Fruit fly (Drosophila melanogaster) whole organism, embryonic: ENCODE measurements around the gene CG14883.
A peak's percentile ranks its signal among the peaks of the same experiment; 100 is the strongest.

ENCODE experiments used
- Adf1 ChIP-seq: fragments of 200-800 bp; sonication (Bioruptor generic); IDR thresholded peaks from 2 replicates; pipeline ENCODE4 v1.3.6; 2022; ENCODE audit warnings: missing biosample characterization, missing genetic modification characterization
- Bgb ChIP-seq: fragments of 200-800 bp; sonication (Bioruptor generic); IDR thresholded peaks from 2 replicates; pipeline ENCODE4 v1.3.6; 2022; ENCODE audit warnings: missing biosample characterization, missing genetic modification characterization; ENCODE audit not compliant: partially characterized antibody
- CG10267 ChIP-seq: fragments of 200-800 bp; sonication (Bioruptor generic); optimal IDR thresholded peaks from 2 replicates; lab custom pipeline; 2018; ENCODE audit warnings: missing biosample characterization, mild to moderate bottlenecking, missing genetic modification characterization, moderate library complexity
- CG10431 ChIP-seq: fragments of 200-800 bp; sonication (Bioruptor generic); optimal IDR thresholded peaks from 3 replicates; lab custom pipeline; 2018; ENCODE audit warnings: missing biosample characterization, mild to moderate bottlenecking, missing genetic modification characterization
- CG12659 ChIP-seq: fragments of 200-800 bp; sonication (Bioruptor generic); optimal IDR thresholded peaks from 3 replicates; lab custom pipeline; 2017; ENCODE audit warnings: mild to moderate bottlenecking, missing biosample characterization, missing genetic modification reagents, missing genetic modification characterization
- CG12942 ChIP-seq: fragments of 200-800 bp; sonication (Bioruptor generic); optimal IDR thresholded peaks from 3 replicates; lab custom pipeline; 2016; ENCODE audit warnings: missing biosample characterization, missing genetic modification characterization
- CG14710 ChIP-seq: fragments of 200-800 bp; sonication (Bioruptor generic); optimal IDR thresholded peaks from 3 replicates; lab custom pipeline; 2019; ENCODE audit warnings: missing biosample characterization, mild to moderate bottlenecking, missing genetic modification characterization, moderate library complexity
- CG16813 ChIP-seq: fragments of 200-800 bp; sonication (Bioruptor generic); IDR thresholded peaks from 3 replicates; pipeline ENCODE4 v1.3.6; 2022; ENCODE audit warnings: missing biosample characterization, missing genetic modification characterization; ENCODE audit not compliant: partially characterized antibody
- CG16863 ChIP-seq: fragments of 200-800 bp; sonication (Bioruptor generic); optimal IDR thresholded peaks from 3 replicates; lab custom pipeline; 2016; ENCODE audit warnings: missing biosample characterization, missing genetic modification characterization
- CG17186 ChIP-seq: fragments of 200-800 bp; sonication (Bioruptor generic); optimal IDR thresholded peaks from 3 replicates; lab custom pipeline; 2017; ENCODE audit warnings: missing biosample characterization, missing genetic modification reagents, missing genetic modification characterization
- CG2712 ChIP-seq: fragments of 200-800 bp; optimal IDR thresholded peaks from 3 replicates; lab custom pipeline; 2019; ENCODE audit warnings: missing biosample characterization, mild to moderate bottlenecking, missing genetic modification characterization, moderate library complexity
- CG31388 ChIP-seq: fragments of 200-800 bp; sonication (Bioruptor generic); optimal IDR thresholded peaks from 2 replicates; lab custom pipeline; 2016; ENCODE audit warnings: missing biosample characterization, missing genetic modification characterization
- CG31441 ChIP-seq: fragments of 200-800 bp; sonication (Bioruptor generic); IDR thresholded peaks from 2 replicates; pipeline ENCODE4 v1.3.6; 2022; ENCODE audit warnings: missing biosample characterization, missing genetic modification characterization
- CG4424 ChIP-seq: fragments of 200-800 bp; sonication (Bioruptor generic); optimal IDR thresholded peaks from 3 replicates; lab custom pipeline; 2016; ENCODE audit warnings: missing biosample characterization, missing genetic modification characterization
- CG4617 ChIP-seq: fragments of 200-800 bp; sonication (Bioruptor generic); optimal IDR thresholded peaks from 3 replicates; lab custom pipeline; 2016; ENCODE audit warnings: missing biosample characterization, missing genetic modification characterization, borderline replicate concordance
- CG6272 ChIP-seq: fragments of 200-800 bp; sonication (Bioruptor generic); IDR thresholded peaks from 2 replicates; pipeline ENCODE4 v1.3.6; 2022; ENCODE audit warnings: missing biosample characterization, missing genetic modification characterization
- CG6791 ChIP-seq: fragments of 200-800 bp; sonication (Bioruptor generic); IDR thresholded peaks from 3 replicates; pipeline ENCODE4 v1.3.6; 2022; ENCODE audit warnings: missing biosample characterization, missing genetic modification characterization; ENCODE audit not compliant: partially characterized antibody
- CG7987 ChIP-seq: fragments of 200-800 bp; sonication (Bioruptor generic); optimal IDR thresholded peaks from 2 replicates; lab custom pipeline; 2018; ENCODE audit warnings: missing biosample characterization, mild to moderate bottlenecking, missing genetic modification characterization, moderate library complexity
- CG8924 ChIP-seq: fragments of 200-800 bp; optimal IDR thresholded peaks from 3 replicates; lab custom pipeline; 2019; ENCODE audit warnings: missing biosample characterization, mild to moderate bottlenecking, missing genetic modification characterization, moderate library complexity
- CHES-1-like ChIP-seq: fragments of 200-800 bp; sonication (Bioruptor generic); optimal IDR thresholded peaks from 2 replicates; lab custom pipeline; 2016; ENCODE audit warnings: missing biosample characterization, missing genetic modification characterization
- Dbx ChIP-seq: fragments of 200-800 bp; sonication (Bioruptor generic); IDR thresholded peaks from 3 replicates; pipeline ENCODE4 v1.3.6; 2022; ENCODE audit warnings: missing biosample characterization, missing genetic modification characterization
- E2f2 ChIP-seq: fragments of 200-800 bp; sonication (Bioruptor generic); IDR thresholded peaks from 2 replicates; pipeline ENCODE4 v1.3.6; 2022; ENCODE audit warnings: missing biosample characterization, missing genetic modification characterization
- Ets65A ChIP-seq: fragments of 200-800 bp; sonication (Bioruptor generic); peaks from one replicate; lab custom pipeline; 2016; ENCODE audit warnings: missing biosample characterization, missing genetic modification characterization
- Ets97D ChIP-seq: fragments of 200-800 bp; sonication (Bioruptor generic); optimal IDR thresholded peaks from 3 replicates; lab custom pipeline; 2016; ENCODE audit warnings: missing biosample characterization, missing genetic modification characterization
- Fer1 ChIP-seq: fragments of 200-800 bp; sonication (Bioruptor generic); optimal IDR thresholded peaks from 2 replicates; lab custom pipeline; 2017; ENCODE audit warnings: missing biosample characterization, mild to moderate bottlenecking, missing genetic modification characterization
- Gug ChIP-seq: fragments of 200-800 bp; sonication (Bioruptor generic); IDR thresholded peaks from 4 replicates; pipeline ENCODE4 v1.3.6; 2022; ENCODE audit warnings: missing biosample characterization, missing genetic modification characterization
- H15 ChIP-seq: fragments of 200-800 bp; sonication (Bioruptor generic); IDR thresholded peaks from 3 replicates; pipeline ENCODE4 v1.3.6; 2022; ENCODE audit warnings: missing biosample characterization, missing genetic modification characterization
- HLH4C ChIP-seq: fragments of 200-800 bp; sonication (Bioruptor generic); IDR thresholded peaks from 3 replicates; pipeline ENCODE4 v1.3.6; 2022; ENCODE audit warnings: missing biosample characterization, missing genetic modification characterization; ENCODE audit not compliant: partially characterized antibody
- Myb ChIP-seq: fragments of 200-800 bp; sonication (Bioruptor generic); optimal IDR thresholded peaks from 2 replicates; lab custom pipeline; 2016; ENCODE audit warnings: missing biosample characterization, missing genetic modification characterization
- NC2β ChIP-seq: fragments of 200-800 bp; sonication (Bioruptor generic); optimal IDR thresholded peaks from 2 replicates; lab custom pipeline; 2016; ENCODE audit warnings: missing biosample characterization, missing genetic modification characterization
- Nf-YC ChIP-seq: fragments of 200-800 bp; optimal IDR thresholded peaks from 3 replicates; lab custom pipeline; 2019; ENCODE audit warnings: missing biosample characterization, mild to moderate bottlenecking, missing genetic modification characterization, moderate library complexity
- Opbp ChIP-seq: fragments of 200-800 bp; sonication (Bioruptor generic); IDR thresholded peaks from 3 replicates; pipeline ENCODE4 v1.3.6; 2022; ENCODE audit warnings: missing biosample characterization, missing genetic modification characterization; ENCODE audit not compliant: partially characterized antibody
- Sry-β ChIP-seq: fragments of 200-800 bp; sonication (Bioruptor generic); optimal IDR thresholded peaks from 2 replicates; lab custom pipeline; 2018; ENCODE audit warnings: missing biosample characterization, mild to moderate bottlenecking, missing genetic modification characterization, moderate library complexity
- Stat92E ChIP-seq, 3 experiments: fragments of >200 bp in 2 of 3; fragments of 200-800 bp in 1 of 3; sonication (Bioruptor generic) in 1 of 3; optimal IDR thresholded peaks; 2 replicates each; lab custom pipeline; 2017 to 2019; ENCODE audit warnings: missing biosample characterization in 3 of 3, missing genetic modification characterization in 3 of 3, mild to moderate bottlenecking in 1 of 3, moderate library complexity in 1 of 3
- YL-1 ChIP-seq: fragments of 200-800 bp; sonication (Bioruptor generic); optimal IDR thresholded peaks from 3 replicates; lab custom pipeline; 2017; ENCODE audit warnings: missing biosample characterization, mild to moderate bottlenecking, missing genetic modification characterization
- bbx ChIP-seq: fragments of 200-800 bp; sonication (Bioruptor generic); IDR thresholded peaks from 2 replicates; pipeline ENCODE4 v1.3.6; 2022; ENCODE audit warnings: missing biosample characterization, missing genetic modification characterization; ENCODE audit not compliant: partially characterized antibody
- cad ChIP-seq: fragments of >200 bp; optimal IDR thresholded peaks from 2 replicates; lab custom pipeline; 2017; ENCODE audit warnings: missing biosample characterization, missing genetic modification characterization
- chm ChIP-seq: fragments of 200-800 bp; sonication (Bioruptor generic); IDR thresholded peaks from 2 replicates; pipeline ENCODE4 v1.3.6; 2022; ENCODE audit warnings: missing biosample characterization, missing genetic modification characterization
- crp ChIP-seq, 2 experiments: fragments of 200-800 bp; sonication (Bioruptor generic); optimal IDR thresholded peaks; 2 replicates in 1 of 2; 3 replicates in 1 of 2; lab custom pipeline; 2017; ENCODE audit warnings: missing biosample characterization in 2 of 2, missing genetic modification characterization in 2 of 2, mild to moderate bottlenecking in 1 of 2, moderate library complexity in 1 of 2
- dimm ChIP-seq: fragments of 200-800 bp; sonication (Bioruptor generic); IDR thresholded peaks from 2 replicates; pipeline ENCODE4 v1.3.6; 2022; ENCODE audit warnings: missing biosample characterization, missing genetic modification characterization
- dm ChIP-seq: fragments of 200-800 bp; sonication (Bioruptor generic); optimal IDR thresholded peaks from 3 replicates; lab custom pipeline; 2016; ENCODE audit warnings: missing biosample characterization, missing genetic modification characterization
- fu2 ChIP-seq: fragments of 200-800 bp; sonication (Bioruptor generic); optimal IDR thresholded peaks from 2 replicates; lab custom pipeline; 2016; ENCODE audit warnings: missing biosample characterization, missing genetic modification characterization
- kah ChIP-seq: fragments of 200-800 bp; sonication (Bioruptor generic); optimal IDR thresholded peaks from 2 replicates; lab custom pipeline; 2018; ENCODE audit warnings: missing biosample characterization, mild to moderate bottlenecking, missing genetic modification characterization
- lbe ChIP-seq: fragments of 200-800 bp; sonication (Bioruptor generic); optimal IDR thresholded peaks from 2 replicates; lab custom pipeline; 2016; ENCODE audit warnings: missing biosample characterization, mild to moderate bottlenecking, missing genetic modification characterization
- lilli ChIP-seq: fragments of 200-800 bp; sonication (Bioruptor generic); optimal IDR thresholded peaks from 3 replicates; lab custom pipeline; 2016; ENCODE audit warnings: missing biosample characterization, missing genetic modification characterization
- mam ChIP-seq: fragments of 200-800 bp; sonication (Bioruptor generic); optimal IDR thresholded peaks from 3 replicates; lab custom pipeline; 2016; ENCODE audit warnings: missing biosample characterization, missing genetic modification characterization
- pzg ChIP-seq: fragments of 200-800 bp; sonication (Bioruptor generic); optimal IDR thresholded peaks from 3 replicates; lab custom pipeline; 2018; ENCODE audit warnings: missing biosample characterization, mild to moderate bottlenecking, missing genetic modification characterization, moderate library complexity
- shn ChIP-seq: fragments of 200-800 bp; sonication (Bioruptor generic); optimal IDR thresholded peaks from 3 replicates; lab custom pipeline; 2016; ENCODE audit warnings: missing biosample characterization, missing genetic modification characterization
- tgo ChIP-seq: fragments of 200-800 bp; sonication (Bioruptor generic); IDR thresholded peaks from 3 replicates; pipeline ENCODE4 v1.3.6; 2022; ENCODE audit warnings: missing biosample characterization, missing genetic modification characterization

Gene CG14883

DNA sequence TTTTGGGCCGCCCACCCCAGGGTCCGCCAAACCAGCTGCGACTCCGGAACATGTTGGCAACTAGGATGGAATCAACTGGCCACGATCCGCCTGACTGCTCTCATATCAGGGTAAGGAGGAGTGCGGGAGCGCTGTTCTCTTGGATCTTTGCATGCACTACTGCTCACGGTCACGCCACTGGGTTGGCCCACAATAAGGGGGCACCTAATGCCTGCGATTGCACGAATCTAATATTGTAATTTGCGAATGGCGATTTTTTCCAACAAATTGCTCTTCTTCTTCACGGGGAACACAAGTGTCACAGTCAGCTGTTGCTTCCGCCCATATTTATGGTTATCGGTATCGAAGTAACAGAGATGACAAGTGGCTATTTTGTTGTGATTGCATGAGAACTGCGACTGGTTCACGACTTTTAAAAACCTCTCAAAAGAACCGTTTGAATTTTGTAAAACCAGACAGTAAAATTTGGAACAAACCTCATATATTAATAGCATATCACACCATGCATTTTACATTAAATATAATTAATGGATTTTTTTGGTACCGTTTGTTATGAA lies 14.4 kb upstream of the CG14883 start, which contains the start of gene ema (continued):
- peak; percentile 54 to 95 for TF ChIP-seq crp (GFP tag; optimal IDR thresholded peaks at IDR 0.05; lab: Kevin White, UChicago)
- peak; percentile 80 for TF ChIP-seq YL-1 (GFP tag; lab: Kevin White, UChicago)
- TF ChIP-seq lilli (GFP tag; lab: Kevin White, UChicago): peak; percentile 61
- peak; percentile 58 for TF ChIP-seq CG4617 (GFP tag; lab: Kevin White, UChicago)
- TF ChIP-seq Dbx (GFP tag; lab: Robert Waterston, UW): 0 out of 3 replicates have a peak, but pooled peaks have one; percentile 38
- TF ChIP-seq Fer1 (GFP tag; lab: Kevin White, UChicago): peak; percentile 47
- no peak for TF ChIP-seq CG17186 (GFP tag; lab: Kevin White, UChicago)
- TF ChIP-seq CG12942 (GFP tag; lab: Kevin White, UChicago): peak; percentile 3
- TF ChIP-seq CG6791 (GFP tag; lab: Robert Waterston, UW): 0 out of 3 replicates have a peak, but pooled peaks have one; percentile 7
- TF ChIP-seq HLH4C (GFP tag; lab: Robert Waterston, UW): peak; percentile 51; the same call in 1 of the 3 replicates
- peak; percentile 6 for TF ChIP-seq CG4424
- TF ChIP-seq E2f2 (GFP tag; lab: Robert Waterston, UW): peak; percentile 45
- TF ChIP-seq lbe (GFP tag; lab: Kevin White, UChicago): peak; percentile 0
- peak; percentile 61 for TF ChIP-seq CG12659 (GFP tag; lab: Kevin White, UChicago)
- TF ChIP-seq pzg (GFP tag; lab: Kevin White, UChicago): peak; percentile 66
- TF ChIP-seq CG14710 (tag; lab: Kevin White, UChicago): peak; percentile 43
- TF ChIP-seq CG10431 (GFP tag; lab: Kevin White, UChicago): peak; percentile 51
- peak; percentile 23 for TF ChIP-seq CHES-1-like
- no peak for TF ChIP-seq H15 (GFP tag; lab: Robert Waterston, UW)
- peak; percentile 20; the same call in 1 of the 2 replicates for TF ChIP-seq Adf1 (GFP tag; lab: Robert Waterston, UW)
- TF ChIP-seq CG6272 (GFP tag; lab: Robert Waterston, UW): 0 out of 2 replicates have a peak, but pooled peaks have one; percentile 9
- TF ChIP-seq shn (GFP tag; lab: Kevin White, UChicago): peak; percentile 32
- TF ChIP-seq CG16863 (GFP tag; lab: Kevin White, UChicago): no peak
- peak; percentile 25; the same call in 1 of the 3 replicates for TF ChIP-seq CG16813 (GFP tag; lab: Robert Waterston, UW)
- TF ChIP-seq Gug (GFP tag; lab: Robert Waterston, UW): no peak
- TF ChIP-seq bbx (GFP tag; lab: Robert Waterston, UW): peak; percentile 52; the same call in 1 of the 2 replicates
- TF ChIP-seq kah (GFP tag; lab: Kevin White, UChicago): peak; percentile 71
- TF ChIP-seq NC2β (GFP tag; lab: Kevin White, UChicago): peak; percentile 16
- TF ChIP-seq CG31441 (GFP tag; lab: Robert Waterston, UW): peak; percentile 85
- TF ChIP-seq mam (GFP tag; lab: Kevin White, UChicago): peak; percentile 35
- no peak for TF ChIP-seq dimm (GFP tag; lab: Robert Waterston, UW)
- peak; percentile 64 for TF ChIP-seq Myb
- TF ChIP-seq Opbp: peak; percentile 39; the same call in 1 of the 3 replicates
- peak; percentile 9 for TF ChIP-seq Ets65A (GFP tag; lab: Kevin White, UChicago)
- peak; percentile 13 for TF ChIP-seq dm (GFP tag; lab: Kevin White, UChicago)
- TF ChIP-seq CG7987 (GFP tag; lab: Kevin White, UChicago): peak; percentile 39
- TF ChIP-seq Bgb (GFP tag; lab: Robert Waterston, UW): peak; percentile 24; the same call in 1 of the 2 replicates
- TF ChIP-seq Sry-β (GFP tag; lab: Kevin White, UChicago): peak; percentile 92
- no peak for TF ChIP-seq cad
- peak in 1 of 3 experiments; percentile 10 for TF ChIP-seq Stat92E (GFP tag; optimal IDR thresholded peaks at IDR 0.05; lab: Kevin White, UChicago)
- peak; percentile 29 for TF ChIP-seq CG10267 (tag; lab: Kevin White, UChicago)
- TF ChIP-seq fu2: no peak
- TF ChIP-seq CG8924: peak; percentile 36
- TF ChIP-seq chm (GFP tag; lab: Robert Waterston, UW): no peak
- no peak for TF ChIP-seq tgo
- peak; percentile 45 for TF ChIP-seq CG2712 (tag; lab: Kevin White, UChicago)
- no peak for TF ChIP-seq CG31388 (GFP tag; lab: Kevin White, UChicago)
- TF ChIP-seq Nf-YC (tag; lab: Kevin White, UChicago): peak; percentile 39
- TF ChIP-seq Ets97D: peak; percentile 38
